Worm (Caenorhabditis elegans) whole organism, dauer: Measurements from ENCODE around the gene plc-1.

ENCODE experiments used
- unc-62 ChIP-seq: sonication (generic microtip); optimal IDR thresholded peaks from 2 replicates; lab custom pipeline; 2017; ENCODE audit warnings: missing biosample characterization, missing genetic modification reagents, missing genetic modification characterization

Gene plc-1

DNA sequence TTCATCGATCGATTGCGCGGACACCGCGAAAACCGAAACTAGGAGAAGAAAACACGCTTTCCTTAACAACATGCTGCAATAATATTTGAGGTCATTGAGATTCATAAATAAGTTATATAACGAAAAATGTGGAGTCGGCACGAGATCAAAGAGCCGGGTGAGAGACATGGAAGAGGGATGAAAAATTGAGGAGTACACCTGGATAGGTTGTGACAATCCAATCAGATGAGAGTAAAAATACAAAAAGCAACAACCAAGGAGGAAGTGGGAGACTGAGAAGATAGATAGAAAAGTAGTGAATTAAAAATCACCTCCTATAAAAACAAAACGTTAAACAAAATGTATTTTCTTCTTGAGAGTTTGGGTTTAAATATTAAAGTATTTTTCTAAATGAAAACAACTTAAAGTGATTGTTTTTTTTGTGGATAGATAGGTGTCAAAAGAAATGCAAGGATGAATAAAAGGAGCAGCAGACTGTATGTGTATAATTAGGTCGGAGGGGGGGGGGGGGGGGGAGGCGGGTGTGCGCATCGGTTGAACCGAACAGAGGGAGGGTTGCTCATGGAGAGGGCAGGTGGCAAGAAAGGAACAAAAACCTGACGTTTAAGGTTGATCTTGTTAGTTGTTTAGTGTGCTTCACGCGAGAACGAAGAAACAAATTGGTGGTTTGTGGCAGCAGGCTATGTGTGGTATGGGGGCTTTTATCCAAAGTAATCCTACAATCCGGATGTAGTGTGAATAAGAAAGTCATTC lies 6.3 kb upstream of the plc-1 start, which contains the start of gene C05A9.2:
Gene C05A9.2, minus strand, starts transcription at position 73 of the 753 bp plus-strand sequence.
- TF ChIP-seq unc-62 (GFP tag; lab: Kevin White, UChicago) = no peak

DNA sequence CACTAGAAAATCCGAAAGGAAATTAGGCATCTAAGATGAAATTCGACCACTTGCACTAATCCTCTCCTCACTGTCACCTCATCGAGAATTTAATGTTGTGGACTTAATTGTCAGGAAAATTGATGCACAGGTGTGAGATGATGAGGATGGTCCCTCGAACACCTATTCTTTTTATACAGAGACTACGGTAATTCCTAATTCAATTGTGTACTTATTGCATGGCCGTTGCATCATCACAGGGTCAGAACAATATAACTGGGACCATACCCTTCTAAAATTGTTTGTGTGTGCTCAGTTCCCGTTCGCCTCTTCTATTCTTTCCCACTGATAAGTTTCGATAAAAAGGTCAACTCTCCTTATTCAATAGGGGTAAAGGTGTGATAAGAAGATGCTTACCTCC lies 5.7 kb upstream of the plc-1 start:
- no peak for TF ChIP-seq unc-62 (GFP tag; lab: Kevin White, UChicago)

DNA sequence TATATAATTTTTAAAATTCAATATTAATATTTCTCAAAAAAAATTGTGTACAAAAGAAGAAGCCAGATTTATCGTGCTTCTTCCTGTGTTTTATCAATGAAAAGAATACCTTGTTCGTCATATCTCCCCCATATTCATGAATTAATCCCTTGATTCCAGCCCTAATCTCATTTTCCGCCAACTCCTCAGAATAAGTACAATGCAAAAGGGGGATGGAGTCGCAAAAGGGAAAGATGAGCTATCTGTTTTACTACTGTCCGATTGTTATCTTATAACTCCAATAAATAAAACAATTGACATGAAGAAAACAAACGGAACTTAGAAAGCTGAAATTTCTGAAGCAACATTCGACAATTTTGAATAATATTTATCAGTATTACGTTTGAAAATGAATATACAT lies 841 bp downstream of the plc-1 start:
- TF ChIP-seq unc-62 (GFP tag; lab: Kevin White, UChicago) = no peak

- TF ChIP-seq unc-62 (GFP tag; lab: Kevin White, UChicago) = no peak
These were observed 3.9 kb downstream of the plc-1 start for ce11 chrX:10834568-10834967.

ce11 chrX:10821160-10821559 lies 17.3 kb downstream of the plc-1 start:
- TF ChIP-seq unc-62 (GFP tag; lab: Kevin White, UChicago) = no peak

DNA sequence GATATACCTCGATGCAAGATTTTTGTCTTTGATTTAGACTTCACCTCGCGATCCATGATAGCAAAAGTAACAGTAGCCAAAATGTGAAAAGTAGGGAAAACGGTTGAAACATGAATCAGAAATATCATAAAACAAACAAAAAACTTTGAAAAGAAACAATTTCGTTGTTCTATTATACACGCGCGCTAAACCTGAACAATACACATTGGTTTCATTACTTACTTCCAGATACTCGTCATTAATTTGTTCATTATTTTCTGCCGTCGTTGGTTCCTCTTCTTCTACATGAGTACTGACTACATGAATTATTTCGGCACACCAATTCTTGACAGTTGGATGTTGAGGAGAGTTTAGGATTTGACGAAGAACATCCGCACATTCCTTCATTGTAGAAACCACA lies 17.9 kb downstream of the plc-1 start, which contains the start of gene F31B12.3:
Gene F31B12.3, minus strand, starts transcription at position 101 of the 400 bp plus-strand sequence.
- TF ChIP-seq unc-62 (GFP tag; lab: Kevin White, UChicago) = no peak

DNA sequence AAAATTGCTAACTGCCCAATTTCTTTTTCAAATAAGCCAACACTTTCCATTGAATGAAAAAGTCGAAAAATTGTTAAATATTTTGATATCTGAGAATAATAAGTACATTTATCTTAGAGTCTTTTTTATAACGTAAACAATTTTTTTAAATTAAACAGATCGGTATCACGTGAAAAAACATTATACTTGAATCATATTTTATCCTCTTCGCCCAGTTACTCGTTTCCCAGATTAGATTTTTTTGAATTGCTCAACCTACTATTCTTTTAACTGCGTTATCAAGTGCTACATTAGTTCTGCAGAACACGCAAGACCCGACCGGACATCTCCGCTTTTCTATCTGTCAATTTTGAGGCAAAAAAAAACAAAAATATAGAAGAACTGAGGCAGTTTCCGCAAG lies 34.0 kb downstream of the plc-1 start, which contains the start of gene F31B12.4:
Gene F31B12.4, plus strand, starts transcription at position 301 of the 400 bp plus-strand sequence.
- no peak for TF ChIP-seq unc-62 (GFP tag; lab: Kevin White, UChicago)

DNA sequence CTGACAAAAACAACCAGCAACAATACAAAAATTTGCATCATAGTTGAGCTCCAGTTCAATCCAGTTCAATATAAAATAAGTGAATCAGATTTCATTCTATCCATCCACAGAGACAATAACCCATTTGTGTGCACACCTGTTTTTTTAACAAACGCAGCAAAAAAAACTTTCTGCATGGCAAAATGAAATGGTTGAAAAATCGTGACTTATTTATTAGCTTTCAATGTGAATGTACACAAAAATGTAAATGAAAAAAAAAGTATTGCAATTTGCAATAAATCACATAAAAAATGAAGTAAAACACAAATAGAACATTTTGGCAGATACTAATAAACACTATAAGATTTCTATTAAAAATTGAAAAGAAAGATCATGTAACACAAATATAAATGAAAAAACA lies 43.8 kb downstream of the plc-1 start, which contains the start of gene T05A10.6:
Gene T05A10.6, minus strand, starts transcription at position 101 of the 400 bp plus-strand sequence.
- TF ChIP-seq unc-62 (GFP tag; lab: Kevin White, UChicago) = no peak

- TF ChIP-seq unc-62 (GFP tag; lab: Kevin White, UChicago) = no peak
These were observed 46.0 kb downstream of the plc-1 start, which contains the start of gene vap-2 for ce11 chrX:10792435-10792834. Gene vap-2 (minus strand): TSS chrX:10792535.

DNA sequence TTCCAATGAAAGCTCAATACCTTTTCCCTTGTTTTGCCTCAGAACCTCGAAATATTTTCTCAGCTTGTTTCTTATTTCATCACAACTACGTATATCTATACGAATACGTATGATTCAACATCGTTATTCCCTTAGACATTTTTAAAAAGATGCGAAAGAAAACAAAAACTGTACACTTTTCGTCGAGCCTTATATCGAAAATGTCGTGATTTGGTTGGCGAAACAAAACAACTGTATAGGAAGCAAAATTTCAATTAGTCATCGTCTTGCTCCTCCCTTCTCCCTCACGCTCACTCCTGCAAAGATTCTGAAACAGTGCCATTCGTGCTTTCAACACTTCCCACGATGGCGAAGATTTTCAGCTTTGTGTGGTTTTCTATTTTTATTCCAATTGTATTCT lies 51.2 kb downstream of the plc-1 start, which contains the start of gene ttr-14:
Gene ttr-14, plus strand, starts transcription at position 301 of the 400 bp plus-strand sequence.
- no peak for TF ChIP-seq unc-62 (GFP tag; lab: Kevin White, UChicago)

DNA sequence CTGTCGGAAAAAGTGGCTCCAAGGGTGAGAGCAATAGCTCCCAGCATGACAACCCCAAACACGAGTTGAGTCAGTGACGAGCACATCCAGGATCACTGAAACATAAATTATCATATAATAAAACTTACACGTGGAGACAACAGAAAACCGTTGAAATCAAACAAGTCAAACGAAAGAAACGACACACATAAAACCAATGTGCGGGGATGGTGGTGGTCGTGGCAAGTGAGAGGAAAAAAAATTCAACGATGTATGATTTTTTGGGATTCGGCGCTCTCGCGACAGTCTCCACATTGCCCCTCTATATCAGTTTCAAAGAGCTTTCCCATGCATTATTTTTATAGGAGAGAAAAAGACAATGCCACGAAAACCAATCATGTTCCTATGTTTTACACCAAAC lies 54.6 kb downstream of the plc-1 start, which contains the start of gene clc-4:
Gene clc-4, minus strand, starts transcription at position 101 of the 400 bp plus-strand sequence.
- no peak for TF ChIP-seq unc-62 (GFP tag; lab: Kevin White, UChicago)

- TF ChIP-seq unc-62 (GFP tag; lab: Kevin White, UChicago) = no peak
These were observed 57.7 kb downstream of the plc-1 start for ce11 chrX:10780542-10781266.

ce11 chrX:10774865-10775264 lies 63.6 kb downstream of the plc-1 start:
- TF ChIP-seq unc-62 (GFP tag; lab: Kevin White, UChicago) = no peak

DNA sequence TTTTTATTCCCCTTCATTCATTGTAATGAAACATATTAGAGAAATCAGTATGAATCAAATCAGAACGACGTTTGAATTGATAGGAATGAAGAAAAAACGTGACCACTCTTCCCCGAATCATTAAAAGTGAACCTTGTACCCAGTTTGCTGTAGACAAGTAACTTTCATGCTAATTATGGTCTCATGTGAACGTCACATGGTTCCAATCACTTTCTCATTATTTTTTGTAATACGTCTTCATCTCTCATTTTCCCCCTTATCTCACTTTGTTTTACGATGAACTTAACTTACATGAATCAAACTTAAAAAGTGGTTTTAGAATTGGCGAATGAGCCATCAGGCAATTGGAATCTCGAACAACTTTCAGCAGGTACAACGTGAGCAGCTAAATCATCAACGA lies 65.7 kb downstream of the plc-1 start:
- TF ChIP-seq unc-62 (GFP tag; lab: Kevin White, UChicago) = no peak

DNA sequence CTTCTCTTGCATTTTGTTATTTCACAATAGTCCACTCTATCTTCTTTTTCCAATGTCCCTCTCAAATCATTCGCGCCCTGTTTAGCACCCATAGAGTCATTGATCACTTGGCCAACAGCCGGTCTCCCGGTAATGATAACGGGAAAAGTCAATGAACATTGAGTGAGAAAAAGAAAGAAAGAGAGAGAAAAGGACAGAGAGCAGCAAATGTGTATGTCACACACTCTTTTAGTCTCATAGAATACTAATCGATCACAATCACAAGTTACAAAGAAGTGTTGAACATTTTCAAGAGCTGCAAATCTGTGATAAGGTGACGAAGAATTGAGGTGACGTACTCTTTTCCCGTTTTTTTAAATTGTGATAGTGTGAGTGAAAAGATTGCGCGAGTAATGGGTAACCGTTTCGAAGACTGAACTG lies 66.3 kb downstream of the plc-1 start:
- no peak for TF ChIP-seq unc-62 (GFP tag; lab: Kevin White, UChicago)

ce11 chrX:10770988-10771496 lies 67.4 kb downstream of the plc-1 start:
- TF ChIP-seq unc-62 (GFP tag; lab: Kevin White, UChicago) = no peak
